Worm (Caenorhabditis elegans) whole organism, L4 larva: Measurements from ENCODE around the gene mmaa-1.
A peak's percentile ranks its signal among the peaks of the same experiment; 100 is the strongest.

ENCODE experiments used
- fkh-10 ChIP-seq: fragments of 150-350 bp; optimal IDR thresholded peaks from 2 replicates; lab custom pipeline; 2014; ENCODE audit warnings: missing biosample characterization, missing genetic modification reagents, missing genetic modification characterization
- hlh-11 ChIP-seq: fragments of 200-800 bp; sonication (Bioruptor generic); optimal IDR thresholded peaks from 2 replicates; lab custom pipeline; 2018; ENCODE audit warnings: mild to moderate bottlenecking, missing genetic modification characterization, missing compliant biosample characterization
- lin-15B ChIP-seq: fragments of 150-350 bp; sonication (generic microtip); optimal IDR thresholded peaks from 3 replicates; lab custom pipeline; 2014; ENCODE audit warnings: missing biosample characterization, missing genetic modification characterization
- set-16 ChIP-seq: fragments of 200-800 bp; sonication (Bioruptor generic); IDR thresholded peaks from 2 replicates; pipeline ENCODE4 v1.3.6; 2022; ENCODE audit warnings: missing genetic modification reagents, missing genetic modification characterization, missing compliant biosample characterization
- snpc-4 ChIP-seq: fragments of 150-350 bp; optimal IDR thresholded peaks from 2 replicates; lab custom pipeline; 2014; ENCODE audit warnings: missing biosample characterization, missing genetic modification characterization
- tra-1 ChIP-seq: fragments of 200-800 bp; sonication (Bioruptor generic); IDR thresholded peaks from 2 replicates; pipeline ENCODE4 v1.3.6; 2022; ENCODE audit warnings: missing genetic modification reagents, missing genetic modification characterization, missing compliant biosample characterization

DNA sequence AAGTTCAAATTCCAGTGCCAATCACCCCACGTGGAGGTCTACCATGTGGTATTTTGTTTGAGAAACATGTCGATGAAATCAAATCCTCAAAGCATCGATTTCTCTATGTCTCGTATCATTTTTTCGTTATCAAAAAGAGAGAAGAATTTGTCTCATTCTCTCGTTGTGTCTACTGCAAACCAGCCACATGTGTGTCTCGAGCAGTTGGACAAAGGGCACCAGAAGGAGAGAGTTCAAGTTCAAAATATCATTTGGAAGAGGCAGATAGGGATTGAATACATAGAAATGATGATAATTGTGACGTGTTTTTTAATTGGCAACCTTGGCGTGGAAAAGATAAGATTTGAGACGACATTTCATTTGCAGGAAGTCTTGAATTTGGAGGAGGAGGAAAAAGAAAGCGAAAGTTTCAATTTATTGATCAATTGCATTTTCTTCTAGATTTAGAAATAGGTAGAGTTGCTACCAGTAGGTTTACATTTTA is 41.6 kb downstream of the mmaa-1 start:
- no peak for TF ChIP-seq fkh-10 (GFP tag; lab: Kevin White, UChicago)
- peak; percentile 85 for TF ChIP-seq hlh-11 (tag; lab: Kevin White, UChicago)
- TF ChIP-seq tra-1, result peak; percentile 63; the same call in 1 of the 2 replicates
- no peak for TF ChIP-seq lin-15B (tag; lab: Kevin White, UChicago)
- TF ChIP-seq snpc-4 (tag; lab: Kevin White, UChicago), result no peak
- no peak for TF ChIP-seq set-16 (GFP tag; lab: Robert Waterston, UW)
